Worm (Caenorhabditis elegans) whole organism, late embryonic: ENCODE results near the gene men-1.

ENCODE experiments used
- C08G9.2 ChIP-seq: sonication (generic microtip); optimal IDR thresholded peaks from 2 replicates; lab custom pipeline; 2016; ENCODE audit warnings: mild to moderate bottlenecking, missing genetic modification characterization, moderate library complexity, missing compliant biosample characterization
- C38D4.7 ChIP-seq: fragments of 200-800 bp; sonication (Bioruptor generic); optimal IDR thresholded peaks from 2 replicates; lab custom pipeline; 2018; ENCODE audit warnings: mild to moderate bottlenecking, missing genetic modification characterization, moderate library complexity, missing compliant biosample characterization
- F13H6.1 ChIP-seq: sonication (generic microtip); optimal IDR thresholded peaks from 2 replicates; lab custom pipeline; 2016; ENCODE audit warnings: missing genetic modification characterization, missing compliant biosample characterization
- K09A11.1 ChIP-seq: sonication (generic microtip); optimal IDR thresholded peaks from 2 replicates; lab custom pipeline; 2017; ENCODE audit warnings: antibody characterized with exemption, mild to moderate bottlenecking, missing genetic modification characterization, missing compliant biosample characterization; ENCODE audit not compliant: insufficient read depth
- ceh-2 ChIP-seq: sonication (generic microtip); optimal IDR thresholded peaks from 2 replicates; lab custom pipeline; 2016; ENCODE audit warnings: missing genotype, missing genetic modification characterization, missing compliant biosample characterization
- ceh-31 ChIP-seq: sonication (generic microtip); optimal IDR thresholded peaks from 2 replicates; lab custom pipeline; 2016; ENCODE audit warnings: missing genetic modification characterization, missing compliant biosample characterization
- ceh-48 ChIP-seq: sonication (generic microtip); optimal IDR thresholded peaks from 2 replicates; lab custom pipeline; 2016; ENCODE audit warnings: missing genetic modification characterization, inconsistent platforms, missing compliant biosample characterization
- ceh-6 ChIP-seq: fragments of 200-800 bp; sonication (Bioruptor generic); optimal IDR thresholded peaks from 2 replicates; lab custom pipeline; 2018; ENCODE audit warnings: mild to moderate bottlenecking, missing genetic modification characterization, missing compliant biosample characterization
- ceh-9 ChIP-seq: sonication (generic microtip); optimal IDR thresholded peaks from 2 replicates; lab custom pipeline; 2016; ENCODE audit warnings: mild to moderate bottlenecking, missing genetic modification characterization, inconsistent platforms, missing compliant biosample characterization
- dmd-4 ChIP-seq: sonication (generic microtip); optimal IDR thresholded peaks from 2 replicates; lab custom pipeline; 2016; ENCODE audit warnings: borderline replicate concordance, missing genetic modification characterization, missing compliant biosample characterization
- dve-1 ChIP-seq: sonication (generic microtip); optimal IDR thresholded peaks from 2 replicates; lab custom pipeline; 2017; ENCODE audit warnings: antibody characterized with exemption, mild to moderate bottlenecking, missing genetic modification characterization, missing compliant biosample characterization
- eyg-1 ChIP-seq: sonication (generic microtip); optimal IDR thresholded peaks from 2 replicates; lab custom pipeline; 2016; ENCODE audit warnings: missing genotype, missing genetic modification characterization, missing compliant biosample characterization
- fax-1 ChIP-seq: sonication (generic microtip); optimal IDR thresholded peaks from 2 replicates; lab custom pipeline; 2016; ENCODE audit warnings: missing genotype, missing genetic modification characterization, missing compliant biosample characterization
- hlh-30 ChIP-seq: sonication (generic microtip); optimal IDR thresholded peaks from 2 replicates; lab custom pipeline; 2017; ENCODE audit warnings: antibody characterized with exemption, missing genetic modification characterization, missing compliant biosample characterization; ENCODE audit not compliant: insufficient read depth
- hlh-8 ChIP-seq: sonication (generic microtip); optimal IDR thresholded peaks from 2 replicates; lab custom pipeline; 2016; ENCODE audit warnings: missing genotype, missing genetic modification characterization, missing compliant biosample characterization
- nfya-1 ChIP-seq: sonication (generic microtip); optimal IDR thresholded peaks from 2 replicates; lab custom pipeline; 2017; ENCODE audit warnings: missing genetic modification characterization, mild to moderate bottlenecking, missing compliant biosample characterization, antibody characterized with exemption, moderate library complexity
- nhr-11 ChIP-seq: fragments of 150-350 bp; optimal IDR thresholded peaks from 2 replicates; lab custom pipeline; 2014; ENCODE audit warnings: missing biosample characterization, missing genetic modification characterization
- npax-4 ChIP-seq: sonication (generic microtip); optimal IDR thresholded peaks from 2 replicates; lab custom pipeline; 2016; ENCODE audit warnings: missing genetic modification characterization, missing compliant biosample characterization
- odd-2 ChIP-seq: sonication (generic microtip); optimal IDR thresholded peaks from 2 replicates; lab custom pipeline; 2017; ENCODE audit warnings: antibody characterized with exemption, mild to moderate bottlenecking, missing genetic modification characterization, missing compliant biosample characterization
- pag-3 ChIP-seq: sonication (generic microtip); optimal IDR thresholded peaks from 2 replicates; lab custom pipeline; 2016; ENCODE audit warnings: missing compliant biosample characterization, missing genetic modification characterization, borderline replicate concordance
- pat-9 ChIP-seq: fragments of 200-800 bp; sonication (Bioruptor generic); optimal IDR thresholded peaks from 2 replicates; lab custom pipeline; 2018; ENCODE audit warnings: mild to moderate bottlenecking, missing genetic modification characterization, moderate library complexity, missing compliant biosample characterization
- pax-1 ChIP-seq: fragments of 150-350 bp; optimal IDR thresholded peaks from 2 replicates; lab custom pipeline; 2014; ENCODE audit warnings: missing biosample characterization, missing genetic modification characterization
- pha-4 ChIP-seq: fragments of 150-350 bp; optimal IDR thresholded peaks from 2 replicates; lab custom pipeline; 2018; ENCODE audit warnings: missing biosample characterization, missing genetic modification reagents, missing genetic modification characterization
- pros-1 ChIP-seq: fragments of 150-350 bp; optimal IDR thresholded peaks from 2 replicates; lab custom pipeline; 2014; ENCODE audit warnings: missing biosample characterization, missing genetic modification reagents, missing genetic modification characterization
- sox-4 ChIP-seq: sonication (generic microtip); optimal IDR thresholded peaks from 2 replicates; lab custom pipeline; 2017; ENCODE audit warnings: mild to moderate bottlenecking, missing genetic modification characterization, inconsistent platforms, missing compliant biosample characterization
- tbx-2 ChIP-seq: sonication (generic microtip); optimal IDR thresholded peaks from 2 replicates; lab custom pipeline; 2016; ENCODE audit warnings: missing genetic modification characterization, missing compliant biosample characterization
- unc-86 ChIP-seq: sonication (generic microtip); optimal IDR thresholded peaks from 2 replicates; lab custom pipeline; 2016; ENCODE audit warnings: missing genetic modification characterization, missing compliant biosample characterization

Gene men-1

ce11 chrII:14230075-14230474 is 3.8 kb downstream of the men-1 start:
- TF ChIP-seq C08G9.2 (tag; lab: Kevin White, UChicago) (no peak), K09A11.1 (tag; lab: Kevin White, UChicago) (no peak), ceh-2 (tag; lab: Kevin White, UChicago) (no peak), hlh-8 (tag; lab: Kevin White, UChicago) (no peak), pat-9 (tag; lab: Kevin White, UChicago) (no peak), pax-1 (tag; lab: Kevin White, UChicago) (no peak), pag-3 (tag; lab: Kevin White, UChicago) (no peak), ceh-9 (tag; lab: Kevin White, UChicago) (no peak)

ce11 chrII:14226175-14226574 is 7.7 kb downstream of the men-1 start, which contains the start of gene Y48B6A.13:
Gene Y48B6A.13 (minus strand): TSS chrII:14226275.
- TF ChIP-seq sox-4 (no peak), pha-4 (tag; lab: Kevin White, UChicago) (no peak), ceh-48 (no peak), F13H6.1 (tag; lab: Kevin White, UChicago) (no peak), unc-86 (tag; lab: Kevin White, UChicago) (no peak)
- TF ChIP-seq, all 69 proteins: peak for 0

ce11 chrII:14218142-14218541 is 15.8 kb downstream of the men-1 start:
- TF ChIP-seq fax-1, result no peak

ce11 chrII:14214109-14214508 is 19.8 kb downstream of the men-1 start, which contains the start of gene Y48B6A.10:
Gene Y48B6A.10 (plus strand): TSS chrII:14214409.
- TF ChIP-seq dmd-4 (tag; lab: Kevin White, UChicago) (no peak), C38D4.7 (no peak), nhr-11 (tag; lab: Kevin White, UChicago) (no peak), hlh-30 (no peak)

ce11 chrII:14211118-14211517 is 22.8 kb downstream of the men-1 start, which contains the start of gene hot-7:
Gene hot-7 (plus strand): TSS chrII:14211418.
- TF ChIP-seq ceh-31 (tag; lab: Kevin White, UChicago) (no peak), tbx-2 (no peak), ceh-48 (no peak), hlh-8 (tag; lab: Kevin White, UChicago) (no peak), pros-1 (tag; lab: Kevin White, UChicago) (no peak), ceh-6 (GFP tag; lab: Kevin White, UChicago) (no peak), nhr-11 (tag; lab: Kevin White, UChicago) (no peak), eyg-1 (no peak)
- TF ChIP-seq, all 69 proteins: peak for 0

- no peak for TF ChIP-seq npax-4 (tag; lab: Kevin White, UChicago)
- peak; percentile 82 for TF ChIP-seq dve-1
Measured at ce11 chrII:14206211-14206610, 27.7 kb downstream of the men-1 start.

- TF ChIP-seq nhr-11 (tag; lab: Kevin White, UChicago) (no peak), pag-3 (tag; lab: Kevin White, UChicago) (no peak)
Measured at ce11 chrII:14205335-14205734, 28.6 kb downstream of the men-1 start, which contains the start of gene ace-3. Gene ace-3 (plus strand): TSS chrII:14205635.

- no peak for TF ChIP-seq odd-2 (tag; lab: Kevin White, UChicago)
- TF ChIP-seq nfya-1 (tag; lab: Kevin White, UChicago), result peak; percentile 77
- no peak for TF ChIP-seq pros-1 (tag; lab: Kevin White, UChicago)
Measured at ce11 chrII:14197499-14198096, 36.3 kb downstream of the men-1 start, which contains the start of gene ace-4. Gene ace-4 (plus strand): TSS chrII:14198046.
